Worm (Caenorhabditis elegans) whole organism, L1 larva: ENCODE results near the gene C03B1.5.
"Not testable (repeated sequence)": the region's sequence is repeated elsewhere in the genome, so short reads cannot be mapped to it uniquely, and the experiment has no call there.

Source experiments
- aha-1 ChIP-seq: fragments of 150-350 bp; optimal IDR thresholded peaks from 2 replicates; lab custom pipeline; 2014; ENCODE audit warnings: missing biosample characterization, missing genetic modification characterization
- ces-1 ChIP-seq: fragments of 150-350 bp; optimal IDR thresholded peaks from 2 replicates; lab custom pipeline; 2014; ENCODE audit warnings: missing biosample characterization, missing genetic modification reagents, missing genetic modification characterization
- fos-1 ChIP-seq: fragments of 150-350 bp; optimal IDR thresholded peaks from 2 replicates; lab custom pipeline; 2014; ENCODE audit warnings: missing biosample characterization, missing genetic modification characterization
- nhr-11 ChIP-seq: fragments of 150-350 bp; optimal IDR thresholded peaks from 2 replicates; lab custom pipeline; 2014; ENCODE audit warnings: missing biosample characterization, missing genetic modification characterization
- pag-3 ChIP-seq: sonication (generic microtip); optimal IDR thresholded peaks from 2 replicates; lab custom pipeline; 2017; ENCODE audit warnings: missing genetic modification characterization, mild to moderate bottlenecking, missing compliant biosample characterization, antibody characterized with exemption, borderline replicate concordance; ENCODE audit not compliant: insufficient read depth

ce11 chrX:6324124-6324893, 31.1 kb upstream of the C03B1.5 start:
- not testable (repeated sequence) for TF ChIP-seq fos-1; ces-1 (GFP tag; lab: Kevin White, UChicago); pag-3 (tag; lab: Kevin White, UChicago); aha-1 (tag; lab: Kevin White, UChicago); nhr-11
